Worm (Caenorhabditis elegans): Measurements from ENCODE around the gene Y53G8AM.4.

DNA sequence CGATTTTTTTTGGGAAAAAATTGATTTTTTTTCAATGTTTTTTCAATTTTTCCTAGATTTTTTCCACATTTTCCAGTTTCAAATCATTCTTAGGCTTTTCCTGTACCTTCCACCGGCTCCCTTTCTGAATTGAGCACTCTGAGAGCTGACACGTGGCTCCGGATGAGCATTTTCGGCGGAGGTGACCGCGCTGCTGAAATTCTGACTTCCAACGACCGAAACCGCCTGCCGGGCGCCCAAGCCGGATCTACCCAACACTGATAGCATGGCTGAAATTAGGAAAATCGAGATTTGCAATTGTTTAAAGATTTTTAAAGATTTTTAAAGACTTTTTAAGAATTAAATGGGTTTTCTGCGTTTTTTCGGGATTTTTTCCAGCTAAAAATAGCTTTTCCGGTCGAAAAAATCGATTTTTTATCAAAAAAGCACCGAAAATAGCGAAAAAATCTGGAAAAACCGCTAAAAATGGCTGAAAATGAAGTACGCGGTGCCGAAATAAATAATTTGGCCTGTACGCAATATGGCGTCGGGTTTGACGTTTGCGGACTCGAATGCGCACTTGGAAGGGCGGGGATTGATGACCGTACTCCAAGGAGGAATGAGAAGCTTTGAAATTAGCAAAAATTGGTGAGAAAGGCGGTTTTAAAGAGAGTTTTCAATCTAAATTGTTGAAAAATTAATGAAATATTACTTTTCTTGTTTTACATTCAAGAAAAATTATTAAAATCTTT lies 7.0 kb downstream of the Y53G8AM.4 start, which contains the start of gene nduf-9:
- TF ChIP-seq dao-5 (tag; optimal IDR thresholded peaks at IDR 0.05) (no peak), him-1 (tag; optimal IDR thresholded peaks at IDR 0.05) (no peak)

Data from whole organism, L4/young adult.